Worm (Caenorhabditis elegans) whole organism, mixed stage, embryonic: ENCODE data around the gene F56F10.1.

Source experiments
- bed-3 ChIP-seq: fragments of 200-800 bp; sonication (Bioruptor generic); optimal IDR thresholded peaks from 3 replicates; lab custom pipeline; 2018; ENCODE audit warnings: mild to moderate bottlenecking, missing genetic modification characterization, moderate library complexity, missing compliant biosample characterization
- blmp-1 ChIP-seq: fragments of 150-350 bp; optimal IDR thresholded peaks from 2 replicates; lab custom pipeline; 2014; ENCODE audit warnings: missing biosample characterization, missing genetic modification characterization
- ceh-39 ChIP-seq: fragments of 150-350 bp; optimal IDR thresholded peaks from 2 replicates; lab custom pipeline; 2014; ENCODE audit warnings: missing biosample characterization, missing genetic modification characterization
- ceh-43 ChIP-seq: fragments of 200-800 bp; sonication (Bioruptor generic); optimal IDR thresholded peaks from 2 replicates; lab custom pipeline; 2018; ENCODE audit warnings: mild to moderate bottlenecking, missing genetic modification characterization, moderate library complexity, missing compliant biosample characterization
- ceh-83 ChIP-seq: fragments of 200-800 bp; sonication (Bioruptor generic); optimal IDR thresholded peaks from 2 replicates; lab custom pipeline; 2018; ENCODE audit warnings: mild to moderate bottlenecking, missing genetic modification characterization, missing compliant biosample characterization
- ces-1 ChIP-seq: fragments of 150-350 bp; optimal IDR thresholded peaks from 2 replicates; lab custom pipeline; 2014; ENCODE audit warnings: missing biosample characterization, missing genetic modification reagents, missing genetic modification characterization
- cnd-1 ChIP-seq: fragments of 200-800 bp; sonication (Bioruptor generic); optimal IDR thresholded peaks from 2 replicates; lab custom pipeline; 2018; ENCODE audit warnings: mild to moderate bottlenecking, missing genetic modification characterization, missing compliant biosample characterization
- drap-1 ChIP-seq: fragments of 200-800 bp; sonication (Bioruptor generic); optimal IDR thresholded peaks from 3 replicates; lab custom pipeline; 2018; ENCODE audit warnings: mild to moderate bottlenecking, missing genetic modification characterization, missing compliant biosample characterization
- elt-1 ChIP-seq: sonication (generic microtip); optimal IDR thresholded peaks from 2 replicates; lab custom pipeline; 2017; ENCODE audit warnings: missing genetic modification characterization, mild to moderate bottlenecking, missing compliant biosample characterization, antibody characterized with exemption, moderate library complexity, borderline replicate concordance; ENCODE audit not compliant: insufficient read depth
- elt-3 ChIP-seq: fragments of 150-350 bp; optimal IDR thresholded peaks from 2 replicates; lab custom pipeline; 2014; ENCODE audit warnings: missing biosample characterization, missing genetic modification characterization
- flh-1 ChIP-seq: fragments of 200-800 bp; sonication (Bioruptor generic); optimal IDR thresholded peaks from 2 replicates; lab custom pipeline; 2018; ENCODE audit warnings: mild to moderate bottlenecking, missing genetic modification characterization, moderate library complexity, missing compliant biosample characterization
- ham-2 ChIP-seq: fragments of 200-800 bp; sonication (Bioruptor generic); optimal IDR thresholded peaks from 2 replicates; lab custom pipeline; 2018; ENCODE audit warnings: mild to moderate bottlenecking, missing genetic modification characterization, missing compliant biosample characterization
- hlh-1 ChIP-seq: fragments of 150-350 bp; optimal IDR thresholded peaks from 2 replicates; lab custom pipeline; 2014; ENCODE audit warnings: missing biosample characterization, missing genetic modification reagents, missing genetic modification characterization
- lin-13 ChIP-seq: fragments of 150-350 bp; optimal IDR thresholded peaks from 2 replicates; lab custom pipeline; 2014; ENCODE audit warnings: missing biosample characterization, missing genetic modification characterization
- lsy-2 ChIP-seq: fragments of 150-350 bp; optimal IDR thresholded peaks from 2 replicates; lab custom pipeline; 2014; ENCODE audit warnings: missing biosample characterization, missing genetic modification characterization
- mab-5 ChIP-seq: fragments of 150-350 bp; optimal IDR thresholded peaks from 2 replicates; lab custom pipeline; 2014; ENCODE audit warnings: missing biosample characterization, missing genetic modification characterization
- mep-1 ChIP-seq: fragments of 150-350 bp; optimal IDR thresholded peaks from 2 replicates; lab custom pipeline; 2017; ENCODE audit warnings: missing biosample characterization, missing genetic modification reagents, missing genetic modification characterization, inconsistent platforms
- mls-2 ChIP-seq: sonication (generic microtip); optimal IDR thresholded peaks from 2 replicates; lab custom pipeline; 2016; ENCODE audit warnings: mild to moderate bottlenecking, missing genetic modification characterization, moderate library complexity, missing compliant biosample characterization
- nhr-12 ChIP-seq: fragments of 150-350 bp; optimal IDR thresholded peaks from 2 replicates; lab custom pipeline; 2014; ENCODE audit warnings: missing biosample characterization, missing genetic modification characterization
- nhr-237 ChIP-seq: fragments of 150-350 bp; optimal IDR thresholded peaks from 2 replicates; lab custom pipeline; 2014; ENCODE audit warnings: missing biosample characterization, missing genetic modification characterization
- nhr-28 ChIP-seq: fragments of 150-350 bp; optimal IDR thresholded peaks from 2 replicates; lab custom pipeline; 2014; ENCODE audit warnings: missing biosample characterization, missing genetic modification characterization
- nhr-76 ChIP-seq: sonication (generic microtip); optimal IDR thresholded peaks from 2 replicates; lab custom pipeline; 2017; ENCODE audit warnings: missing biosample characterization, missing genetic modification characterization
- pha-4 ChIP-seq: fragments of 150-350 bp; optimal IDR thresholded peaks from 2 replicates; lab custom pipeline; 2018; ENCODE audit warnings: missing biosample characterization, missing genetic modification reagents, missing genetic modification characterization
- sem-2 ChIP-seq: fragments of 200-800 bp; sonication (Bioruptor generic); optimal IDR thresholded peaks from 2 replicates; lab custom pipeline; 2018; ENCODE audit warnings: mild to moderate bottlenecking, missing genetic modification characterization, missing compliant biosample characterization
- snpc-4 ChIP-seq: fragments of 150-350 bp; optimal IDR thresholded peaks from 2 replicates; lab custom pipeline; 2014; ENCODE audit warnings: missing biosample characterization, missing genetic modification characterization
- sptf-1 ChIP-seq: sonication (generic microtip); optimal IDR thresholded peaks from 2 replicates; lab custom pipeline; 2017; ENCODE audit warnings: mild to moderate bottlenecking, missing genetic modification characterization, moderate library complexity, missing compliant biosample characterization
- tbx-8 ChIP-seq: fragments of 200-800 bp; sonication (Bioruptor generic); optimal IDR thresholded peaks from 2 replicates; lab custom pipeline; 2018; ENCODE audit warnings: mild to moderate bottlenecking, missing genetic modification characterization, moderate library complexity, missing compliant biosample characterization
- unc-39 ChIP-seq: fragments of 150-350 bp; optimal IDR thresholded peaks from 2 replicates; lab custom pipeline; 2014; ENCODE audit warnings: missing biosample characterization, missing genetic modification characterization
- unc-62 ChIP-seq: fragments of 150-350 bp; optimal IDR thresholded peaks from 2 replicates; lab custom pipeline; 2014; ENCODE audit warnings: missing biosample characterization, missing genetic modification reagents, missing genetic modification characterization
- zip-8 ChIP-seq: fragments of 150-350 bp; optimal IDR thresholded peaks from 2 replicates; lab custom pipeline; 2014; ENCODE audit warnings: missing biosample characterization, missing genetic modification characterization
- ztf-11 ChIP-seq: fragments of 150-350 bp; optimal IDR thresholded peaks from 2 replicates; lab custom pipeline; 2014; ENCODE audit warnings: missing biosample characterization, missing genetic modification characterization

Gene F56F10.1

ce11 chrX:852739-853268 is 19.6 kb upstream of the F56F10.1 start:
- TF ChIP-seq mls-2 (tag; lab: Kevin White, UChicago) (peak; percentile 87), zip-8 (tag; lab: Kevin White, UChicago) (no peak), cnd-1 (peak; percentile 36), sptf-1 (peak; percentile 86), ztf-11 (peak; percentile 46), ceh-43 (GFP tag; lab: Kevin White, UChicago) (peak; percentile 92), unc-62 (no peak), mab-5 (tag; lab: Kevin White, UChicago) (no peak), ham-2 (GFP tag; lab: Kevin White, UChicago) (peak; percentile 75), unc-39 (tag; lab: Kevin White, UChicago) (no peak)

DNA sequence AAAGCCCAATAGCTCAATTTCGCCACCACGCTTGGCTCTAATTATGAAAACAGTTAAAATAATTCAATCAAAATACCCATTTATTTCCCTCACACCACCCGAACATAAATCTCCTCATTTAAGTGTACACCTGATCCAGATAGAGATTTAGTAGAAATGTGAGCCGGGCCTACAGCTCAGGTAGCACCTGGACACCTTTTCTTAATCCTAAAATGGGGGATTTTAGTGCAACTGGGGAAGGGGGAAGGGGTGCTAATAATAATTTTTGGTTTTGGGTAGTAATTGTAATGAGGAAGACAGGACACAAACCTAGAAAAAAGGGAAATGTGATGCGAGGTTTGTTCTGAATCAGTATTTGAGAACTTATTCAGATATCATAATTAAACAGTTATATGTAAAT is 18.8 kb upstream of the F56F10.1 start:
- no peak for TF ChIP-seq sem-2
- no peak for TF ChIP-seq bed-3
- TF ChIP-seq nhr-12 (tag; lab: Kevin White, UChicago) = no peak
- no peak for TF ChIP-seq mls-2 (tag; lab: Kevin White, UChicago)

ce11 chrX:857658-858057 is 14.7 kb upstream of the F56F10.1 start:
- TF ChIP-seq lsy-2 (tag; lab: Kevin White, UChicago) = no peak
- TF ChIP-seq pha-4 (tag; lab: Kevin White, UChicago) = peak; percentile 27

DNA sequence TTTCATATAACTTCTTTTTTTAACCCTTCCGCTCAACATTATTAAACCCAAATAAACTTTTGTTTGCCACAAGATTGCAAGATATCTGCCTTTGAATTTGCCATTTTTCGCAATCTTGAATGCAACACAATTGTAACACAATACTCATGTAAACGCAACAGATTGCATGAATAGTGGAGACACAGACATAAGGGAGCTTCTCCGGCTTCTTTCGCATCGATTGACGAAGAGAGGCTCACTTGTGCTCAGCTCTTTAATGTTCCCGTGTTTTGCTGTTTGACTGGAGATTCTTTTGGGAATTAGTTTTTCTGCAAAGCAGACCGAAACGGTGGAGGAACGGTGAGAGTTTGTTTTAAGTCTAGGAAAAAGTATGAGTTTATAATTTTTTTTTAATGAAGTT is 13.0 kb upstream of the F56F10.1 start, which contains the start of gene F56F10.2:
Gene F56F10.2 (plus strand): TSS at position 215 of the 400 bp plus-strand sequence.
- TF ChIP-seq snpc-4 (tag; lab: Kevin White, UChicago) (no peak), ces-1 (GFP tag; lab: Kevin White, UChicago) (peak; percentile 90)

DNA sequence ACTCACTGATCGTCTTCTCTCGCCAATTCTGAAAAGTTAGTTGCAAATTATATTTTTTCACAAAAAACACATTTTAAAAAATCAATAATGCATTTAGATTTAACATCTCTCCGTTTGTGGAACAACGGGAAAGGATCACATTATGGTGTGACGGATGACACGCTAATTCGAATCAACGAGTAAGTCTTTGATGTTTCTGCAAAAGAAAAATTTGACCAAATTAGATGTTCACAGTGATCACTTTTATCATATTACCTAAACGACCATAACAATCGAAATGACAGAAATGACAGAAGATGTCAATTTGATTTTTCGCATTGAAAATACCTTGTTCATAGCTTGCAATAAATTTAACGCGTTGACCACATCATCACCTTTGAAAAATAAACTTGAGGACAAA is 11.0 kb upstream of the F56F10.1 start:
- TF ChIP-seq lin-13 (tag; lab: Kevin White, UChicago) (no peak), snpc-4 (tag; lab: Kevin White, UChicago) (no peak), mab-5 (tag; lab: Kevin White, UChicago) (no peak), flh-1 (no peak), tbx-8 (GFP tag; lab: Kevin White, UChicago) (no peak), nhr-237 (tag; lab: Kevin White, UChicago) (no peak), unc-62 (no peak), hlh-1 (tag; lab: Kevin White, UChicago) (no peak), elt-3 (tag; lab: Kevin White, UChicago) (no peak), cnd-1 (no peak), elt-1 (no peak), blmp-1 (tag; lab: Kevin White, UChicago) (no peak), ztf-11 (no peak), nhr-76 (no peak), sptf-1 (no peak)

ce11 chrX:863478-863877 is 8.9 kb upstream of the F56F10.1 start, which contains the start of gene cdo-1:
TSS of gene cdo-1 (minus strand) at chrX:863578.
- TF ChIP-seq ceh-83 (GFP tag; lab: Kevin White, UChicago) (no peak), ceh-43 (GFP tag; lab: Kevin White, UChicago) (no peak), ces-1 (GFP tag; lab: Kevin White, UChicago) (no peak), unc-39 (tag; lab: Kevin White, UChicago) (no peak), bed-3 (no peak)

DNA sequence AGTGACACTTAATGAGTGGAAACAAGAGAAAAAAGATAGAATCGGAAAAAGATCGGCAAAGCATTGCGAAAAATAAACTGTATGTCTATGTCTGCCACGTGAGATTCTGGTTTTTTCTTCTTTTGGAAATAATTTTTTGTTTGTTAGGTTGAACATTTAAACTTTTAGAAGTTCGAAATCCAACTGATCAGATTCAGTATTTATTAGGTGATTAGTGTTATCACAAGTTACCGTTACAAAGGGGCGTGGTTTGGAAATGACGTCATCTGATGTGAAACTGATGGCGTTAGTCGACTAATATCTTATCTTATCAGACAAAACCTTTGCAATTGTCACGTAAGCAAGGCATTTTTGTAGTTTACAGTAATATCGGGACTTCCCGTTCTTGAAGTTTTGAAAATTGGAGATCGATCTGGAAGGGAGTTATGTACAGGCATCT is 8.1 kb upstream of the F56F10.1 start:
- TF ChIP-seq flh-1 (no peak), elt-3 (tag; lab: Kevin White, UChicago) (peak; percentile 73)

DNA sequence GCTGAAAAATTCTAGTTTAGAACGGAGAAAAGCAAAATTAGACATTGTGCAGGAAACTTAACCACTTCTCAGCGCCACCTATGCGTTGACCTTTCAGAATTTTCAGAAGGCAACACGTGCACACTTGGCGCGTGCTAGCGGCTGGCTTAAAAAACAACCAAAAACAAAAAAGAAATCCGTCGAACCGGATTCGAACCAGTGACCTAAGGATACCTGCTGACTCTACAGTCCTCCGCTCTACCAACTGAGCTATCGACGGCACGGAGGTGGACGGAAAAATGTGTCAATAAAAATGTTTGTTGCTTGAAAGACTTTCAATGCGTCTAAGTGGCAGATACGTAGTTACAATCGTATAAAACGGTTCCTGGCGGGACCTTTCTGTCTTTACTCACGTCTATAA is 7.2 kb upstream of the F56F10.1 start:
- TF ChIP-seq ham-2 (GFP tag; lab: Kevin White, UChicago) (no peak), mep-1 (tag; lab: Kevin White, UChicago) (no peak), bed-3 (no peak), elt-1 (no peak), flh-1 (no peak), cnd-1 (no peak), lin-13 (tag; lab: Kevin White, UChicago) (no peak), drap-1 (GFP tag; lab: Kevin White, UChicago) (no peak), ceh-43 (GFP tag; lab: Kevin White, UChicago) (no peak), mls-2 (tag; lab: Kevin White, UChicago) (no peak), blmp-1 (tag; lab: Kevin White, UChicago) (no peak), nhr-12 (tag; lab: Kevin White, UChicago) (no peak), ceh-39 (tag; lab: Kevin White, UChicago) (no peak), nhr-28 (tag; lab: Kevin White, UChicago) (no peak), zip-8 (tag; lab: Kevin White, UChicago) (no peak), hlh-1 (tag; lab: Kevin White, UChicago) (no peak), mab-5 (tag; lab: Kevin White, UChicago) (no peak)
- TF ChIP-seq, all 35 proteins: peak for 0
